Worm (Caenorhabditis elegans) whole organism, mixed stage, embryonic: ENCODE results near the gene F18A11.2.
A peak's percentile ranks its signal among the peaks of the same experiment; 100 is the strongest.

Experiments
- M03D4.4 ChIP-seq: sonication (generic microtip); optimal IDR thresholded peaks from 2 replicates; lab custom pipeline; 2017; ENCODE audit warnings: mild to moderate bottlenecking, missing genetic modification characterization, missing compliant biosample characterization
- bed-3 ChIP-seq: fragments of 200-800 bp; sonication (Bioruptor generic); optimal IDR thresholded peaks from 3 replicates; lab custom pipeline; 2018; ENCODE audit warnings: mild to moderate bottlenecking, missing genetic modification characterization, moderate library complexity, missing compliant biosample characterization
- blmp-1 ChIP-seq: fragments of 150-350 bp; optimal IDR thresholded peaks from 2 replicates; lab custom pipeline; 2014; ENCODE audit warnings: missing biosample characterization, missing genetic modification characterization
- ceh-39 ChIP-seq: fragments of 150-350 bp; optimal IDR thresholded peaks from 2 replicates; lab custom pipeline; 2014; ENCODE audit warnings: missing biosample characterization, missing genetic modification characterization
- ceh-43 ChIP-seq: fragments of 200-800 bp; sonication (Bioruptor generic); optimal IDR thresholded peaks from 2 replicates; lab custom pipeline; 2018; ENCODE audit warnings: mild to moderate bottlenecking, missing genetic modification characterization, moderate library complexity, missing compliant biosample characterization
- ceh-83 ChIP-seq: fragments of 200-800 bp; sonication (Bioruptor generic); optimal IDR thresholded peaks from 2 replicates; lab custom pipeline; 2018; ENCODE audit warnings: mild to moderate bottlenecking, missing genetic modification characterization, missing compliant biosample characterization
- ces-1 ChIP-seq: fragments of 150-350 bp; optimal IDR thresholded peaks from 2 replicates; lab custom pipeline; 2014; ENCODE audit warnings: missing biosample characterization, missing genetic modification reagents, missing genetic modification characterization
- cnd-1 ChIP-seq: fragments of 200-800 bp; sonication (Bioruptor generic); optimal IDR thresholded peaks from 2 replicates; lab custom pipeline; 2018; ENCODE audit warnings: mild to moderate bottlenecking, missing genetic modification characterization, missing compliant biosample characterization
- drap-1 ChIP-seq: fragments of 200-800 bp; sonication (Bioruptor generic); optimal IDR thresholded peaks from 3 replicates; lab custom pipeline; 2018; ENCODE audit warnings: mild to moderate bottlenecking, missing genetic modification characterization, missing compliant biosample characterization
- elt-1 ChIP-seq: sonication (generic microtip); optimal IDR thresholded peaks from 2 replicates; lab custom pipeline; 2017; ENCODE audit warnings: missing genetic modification characterization, mild to moderate bottlenecking, missing compliant biosample characterization, antibody characterized with exemption, moderate library complexity, borderline replicate concordance; ENCODE audit not compliant: insufficient read depth
- elt-3 ChIP-seq: fragments of 150-350 bp; optimal IDR thresholded peaks from 2 replicates; lab custom pipeline; 2014; ENCODE audit warnings: missing biosample characterization, missing genetic modification characterization
- flh-1 ChIP-seq: fragments of 200-800 bp; sonication (Bioruptor generic); optimal IDR thresholded peaks from 2 replicates; lab custom pipeline; 2018; ENCODE audit warnings: mild to moderate bottlenecking, missing genetic modification characterization, moderate library complexity, missing compliant biosample characterization
- ham-2 ChIP-seq: fragments of 200-800 bp; sonication (Bioruptor generic); optimal IDR thresholded peaks from 2 replicates; lab custom pipeline; 2018; ENCODE audit warnings: mild to moderate bottlenecking, missing genetic modification characterization, missing compliant biosample characterization
- hlh-1 ChIP-seq: fragments of 150-350 bp; optimal IDR thresholded peaks from 2 replicates; lab custom pipeline; 2014; ENCODE audit warnings: missing biosample characterization, missing genetic modification reagents, missing genetic modification characterization
- lin-13 ChIP-seq: fragments of 150-350 bp; optimal IDR thresholded peaks from 2 replicates; lab custom pipeline; 2014; ENCODE audit warnings: missing biosample characterization, missing genetic modification characterization
- lin-32 ChIP-seq: fragments of 200-800 bp; sonication (Bioruptor generic); optimal IDR thresholded peaks from 2 replicates; lab custom pipeline; 2018; ENCODE audit warnings: mild to moderate bottlenecking, missing genetic modification characterization, missing compliant biosample characterization
- lsy-2 ChIP-seq: fragments of 150-350 bp; optimal IDR thresholded peaks from 2 replicates; lab custom pipeline; 2014; ENCODE audit warnings: missing biosample characterization, missing genetic modification characterization
- mab-5 ChIP-seq: fragments of 150-350 bp; optimal IDR thresholded peaks from 2 replicates; lab custom pipeline; 2014; ENCODE audit warnings: missing biosample characterization, missing genetic modification characterization
- mep-1 ChIP-seq: fragments of 150-350 bp; optimal IDR thresholded peaks from 2 replicates; lab custom pipeline; 2017; ENCODE audit warnings: missing biosample characterization, missing genetic modification reagents, missing genetic modification characterization, inconsistent platforms
- mls-2 ChIP-seq: sonication (generic microtip); optimal IDR thresholded peaks from 2 replicates; lab custom pipeline; 2016; ENCODE audit warnings: mild to moderate bottlenecking, missing genetic modification characterization, moderate library complexity, missing compliant biosample characterization
- nhr-12 ChIP-seq: fragments of 150-350 bp; optimal IDR thresholded peaks from 2 replicates; lab custom pipeline; 2014; ENCODE audit warnings: missing biosample characterization, missing genetic modification characterization
- nhr-2 ChIP-seq: fragments of 150-350 bp; optimal IDR thresholded peaks from 2 replicates; lab custom pipeline; 2014; ENCODE audit warnings: missing biosample characterization, missing genetic modification characterization
- nhr-237 ChIP-seq: fragments of 150-350 bp; optimal IDR thresholded peaks from 2 replicates; lab custom pipeline; 2014; ENCODE audit warnings: missing biosample characterization, missing genetic modification characterization
- nhr-28 ChIP-seq: fragments of 150-350 bp; optimal IDR thresholded peaks from 2 replicates; lab custom pipeline; 2014; ENCODE audit warnings: missing biosample characterization, missing genetic modification characterization
- nhr-76 ChIP-seq: sonication (generic microtip); optimal IDR thresholded peaks from 2 replicates; lab custom pipeline; 2017; ENCODE audit warnings: missing biosample characterization, missing genetic modification characterization
- pha-4 ChIP-seq: fragments of 150-350 bp; optimal IDR thresholded peaks from 2 replicates; lab custom pipeline; 2018; ENCODE audit warnings: missing biosample characterization, missing genetic modification reagents, missing genetic modification characterization
- sem-2 ChIP-seq: fragments of 200-800 bp; sonication (Bioruptor generic); optimal IDR thresholded peaks from 2 replicates; lab custom pipeline; 2018; ENCODE audit warnings: mild to moderate bottlenecking, missing genetic modification characterization, missing compliant biosample characterization
- snpc-4 ChIP-seq: fragments of 150-350 bp; optimal IDR thresholded peaks from 2 replicates; lab custom pipeline; 2014; ENCODE audit warnings: missing biosample characterization, missing genetic modification characterization
- sptf-1 ChIP-seq: sonication (generic microtip); optimal IDR thresholded peaks from 2 replicates; lab custom pipeline; 2017; ENCODE audit warnings: mild to moderate bottlenecking, missing genetic modification characterization, moderate library complexity, missing compliant biosample characterization
- tbx-8 ChIP-seq: fragments of 200-800 bp; sonication (Bioruptor generic); optimal IDR thresholded peaks from 2 replicates; lab custom pipeline; 2018; ENCODE audit warnings: mild to moderate bottlenecking, missing genetic modification characterization, moderate library complexity, missing compliant biosample characterization
- unc-120 ChIP-seq: sonication (generic microtip); optimal IDR thresholded peaks from 2 replicates; lab custom pipeline; 2017; ENCODE audit warnings: missing genetic modification characterization, missing compliant biosample characterization; ENCODE audit not compliant: poor library complexity, severe bottlenecking
- unc-39 ChIP-seq: fragments of 150-350 bp; optimal IDR thresholded peaks from 2 replicates; lab custom pipeline; 2014; ENCODE audit warnings: missing biosample characterization, missing genetic modification characterization
- unc-62 ChIP-seq: fragments of 150-350 bp; optimal IDR thresholded peaks from 2 replicates; lab custom pipeline; 2014; ENCODE audit warnings: missing biosample characterization, missing genetic modification reagents, missing genetic modification characterization
- zip-8 ChIP-seq: fragments of 150-350 bp; optimal IDR thresholded peaks from 2 replicates; lab custom pipeline; 2014; ENCODE audit warnings: missing biosample characterization, missing genetic modification characterization
- ztf-11 ChIP-seq: fragments of 150-350 bp; optimal IDR thresholded peaks from 2 replicates; lab custom pipeline; 2014; ENCODE audit warnings: missing biosample characterization, missing genetic modification characterization

The F18A11.2 gene

DNA sequence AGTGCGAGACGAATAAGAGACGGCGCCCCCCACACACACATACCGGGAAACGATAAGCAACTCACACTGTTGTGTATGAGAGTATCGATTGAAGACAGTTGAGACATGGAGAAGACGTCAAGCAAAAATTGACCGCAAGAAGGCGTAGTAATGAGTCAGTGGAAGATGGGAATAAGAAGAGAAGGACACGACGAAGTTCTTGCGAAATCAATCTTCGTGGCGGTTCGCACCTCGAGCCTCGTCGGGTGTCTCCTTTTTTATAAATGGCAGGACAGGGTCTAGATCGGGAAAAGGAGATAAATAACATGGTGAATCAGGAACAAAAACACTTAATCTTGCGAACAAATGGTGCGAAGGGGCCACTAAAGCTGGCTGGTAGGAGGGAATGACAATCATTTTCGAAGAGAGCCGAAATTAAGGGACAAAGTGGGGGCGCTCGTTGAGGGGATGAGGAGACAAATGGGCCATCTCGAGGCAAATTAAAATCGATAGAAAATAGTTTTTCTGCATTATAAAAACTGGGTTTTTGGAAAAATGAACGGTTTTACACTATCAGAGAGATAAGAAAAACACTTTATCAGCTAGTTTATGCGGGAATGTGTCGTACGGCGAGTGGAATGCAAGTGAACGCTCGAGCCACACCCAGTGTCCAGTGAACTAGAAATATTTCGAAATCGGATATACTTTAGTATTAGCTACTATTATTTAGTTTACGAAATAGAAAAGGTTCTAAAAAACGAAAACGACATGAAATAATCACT lies 2.0 kb upstream of the F18A11.2 start:
- TF ChIP-seq M03D4.4 (no peak), mab-5 (no peak), mls-2 (tag; lab: Kevin White, UChicago) (no peak), lin-13 (tag; lab: Kevin White, UChicago) (no peak), sptf-1 (tag; lab: Kevin White, UChicago) (no peak), blmp-1 (tag; lab: Kevin White, UChicago) (no peak), unc-120 (tag; lab: Kevin White, UChicago) (no peak), lin-32 (GFP tag; lab: Kevin White, UChicago) (no peak), ceh-43 (no peak), ceh-39 (tag; lab: Kevin White, UChicago) (no peak), nhr-28 (no peak), nhr-76 (no peak), elt-1 (tag; lab: Kevin White, UChicago) (no peak), drap-1 (GFP tag; lab: Kevin White, UChicago) (no peak), unc-39 (tag; lab: Kevin White, UChicago) (no peak)

DNA sequence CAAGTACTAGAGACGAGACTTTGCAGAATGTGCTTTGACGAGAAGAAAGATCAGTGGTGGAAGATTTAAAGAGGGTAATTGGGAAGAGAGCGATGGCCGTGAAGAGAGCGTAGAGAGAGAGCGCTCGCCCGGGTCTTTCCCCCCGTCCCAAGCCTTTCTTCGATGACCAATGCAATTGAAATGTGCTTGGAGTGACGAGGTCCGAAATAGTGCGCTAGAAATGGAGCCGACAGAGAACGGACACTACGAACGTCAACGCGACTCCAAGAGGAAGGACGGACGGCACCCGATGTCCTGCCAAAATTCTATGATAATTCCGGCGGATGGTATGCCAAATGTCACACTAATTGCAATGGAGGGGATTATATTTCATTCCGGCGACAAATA lies 1.5 kb upstream of the F18A11.2 start:
- TF ChIP-seq tbx-8 (GFP tag; lab: Kevin White, UChicago) (no peak), mls-2 (tag; lab: Kevin White, UChicago) (no peak), sptf-1 (tag; lab: Kevin White, UChicago) (peak; percentile 21), flh-1 (GFP tag; lab: Kevin White, UChicago) (no peak), nhr-237 (tag; lab: Kevin White, UChicago) (no peak), bed-3 (GFP tag; lab: Kevin White, UChicago) (no peak), drap-1 (GFP tag; lab: Kevin White, UChicago) (no peak), pha-4 (tag; lab: Kevin White, UChicago) (no peak), zip-8 (tag; lab: Kevin White, UChicago) (no peak), M03D4.4 (no peak), ceh-39 (tag; lab: Kevin White, UChicago) (no peak), nhr-76 (no peak), ceh-43 (no peak), ztf-11 (tag; lab: Kevin White, UChicago) (no peak), hlh-1 (tag; lab: Kevin White, UChicago) (peak; percentile 24), elt-1 (tag; lab: Kevin White, UChicago) (no peak), mep-1 (tag; lab: Kevin White, UChicago) (no peak), mab-5 (no peak), nhr-2 (tag; lab: Kevin White, UChicago) (no peak), ceh-83 (GFP tag; lab: Kevin White, UChicago) (no peak), unc-62 (peak; percentile 35), unc-39 (tag; lab: Kevin White, UChicago) (no peak), nhr-12 (tag; lab: Kevin White, UChicago) (no peak), blmp-1 (tag; lab: Kevin White, UChicago) (no peak), lin-13 (tag; lab: Kevin White, UChicago) (no peak), lin-32 (GFP tag; lab: Kevin White, UChicago) (no peak), ces-1 (GFP tag; lab: Kevin White, UChicago) (peak; percentile 33), lsy-2 (tag; lab: Kevin White, UChicago) (no peak), nhr-28 (no peak), cnd-1 (peak; percentile 53), elt-3 (tag; lab: Kevin White, UChicago) (no peak), unc-120 (tag; lab: Kevin White, UChicago) (peak; percentile 36), snpc-4 (tag; lab: Kevin White, UChicago) (no peak), sem-2 (GFP tag; lab: Kevin White, UChicago) (no peak), ham-2 (GFP tag; lab: Kevin White, UChicago) (peak; percentile 9)
